Fruit fly (Drosophila melanogaster) Kc167 (cell line): ENCODE results near the gene Acp63F.

ENCODE experiments used
- Myc ChIP-seq: fragments of >200 bp; optimal IDR thresholded peaks from 2 replicates; lab custom pipeline; 2017; ENCODE audit warnings: missing external identifiers
- Sin3A ChIP-seq: fragments of >200 bp; optimal IDR thresholded peaks from 2 replicates; lab custom pipeline; 2018; ENCODE audit warnings: missing external identifiers
- h ChIP-seq: fragments of >200 bp; optimal IDR thresholded peaks from 3 replicates; lab custom pipeline; 2018; ENCODE audit warnings: missing external identifiers
- insv ChIP-seq: fragments of >200 bp; optimal IDR thresholded peaks from 3 replicates; lab custom pipeline; 2018; ENCODE audit warnings: missing external identifiers
- psq ChIP-seq: fragments of >200 bp; optimal IDR thresholded peaks from 2 replicates; lab custom pipeline; 2017; ENCODE audit warnings: missing external identifiers
- ttk ChIP-seq: sonication (Bioruptor generic); optimal IDR thresholded peaks from 2 replicates; lab custom pipeline; 2017; ENCODE audit warnings: missing external identifiers

- no peak for TF ChIP-seq Myc (lab: Kevin White, UChicago)
- TF ChIP-seq psq (lab: Kevin White, UChicago), result no peak
- no peak for TF ChIP-seq Sin3A (lab: Kevin White, UChicago)
- no peak for TF ChIP-seq ttk (lab: Kevin White, UChicago)
- no peak for TF ChIP-seq insv (lab: Kevin White, UChicago)
- TF ChIP-seq h, result no peak
Measured at dm6 chr3L:3842981-3843701, 27.0 kb upstream of the Acp63F start.
